Worm (Caenorhabditis elegans): ENCODE measurements around the gene cbp-1.

The cbp-1 gene

ce11 chrIII:9748694-9749093, 17.6 kb upstream of the cbp-1 start, which contains the start of gene T05G5.4:
Gene T05G5.4 (plus strand): TSS chrIII:9748934.
- TF ChIP-seq nhr-43 (tag; optimal IDR thresholded peaks at IDR 0.05; ENCODE audit: poor library complexity, severe bottlenecking) (no peak), nhr-11 (tag; optimal IDR thresholded peaks at IDR 0.05) (no peak)

ce11 chrIII:9751074-9751473, 15.2 kb upstream of the cbp-1 start, which contains the start of gene T05G5.5:
Gene T05G5.5 (minus strand): TSS chrIII:9751432.
- TF ChIP-seq nhr-43 (tag; optimal IDR thresholded peaks at IDR 0.05; ENCODE audit: poor library complexity, severe bottlenecking) (peak; percentile 79), sea-2 (GFP tag; optimal IDR thresholded peaks at IDR 0.05) (no peak), nhr-25 (tag; optimal IDR thresholded peaks at IDR 0.05) (no peak), daf-12 (tag; optimal IDR thresholded peaks at IDR 0.05) (no peak), elt-2 (tag; optimal IDR thresholded peaks at IDR 0.05) (peak; percentile 5), pha-4 (tag; optimal IDR thresholded peaks at IDR 0.05) (no peak), fos-1 (tag; optimal IDR thresholded peaks at IDR 0.05) (no peak), ama-1 (optimal IDR thresholded peaks at IDR 0.05) (peak; percentile 59), hmg-11 (tag; optimal IDR thresholded peaks at IDR 0.05) (no peak), lsy-12 (tag; optimal IDR thresholded peaks at IDR 0.05) (no peak), fkh-10 (GFP tag; optimal IDR thresholded peaks at IDR 0.05) (no peak)

ce11 chrIII:9752852-9753251, 13.5 kb upstream of the cbp-1 start, which contains the start of gene ech-6:
Gene ech-6 (minus strand): TSS chrIII:9752883.
- peak; percentile 4 for TF ChIP-seq lsy-12 (tag; optimal IDR thresholded peaks at IDR 0.05)
- TF ChIP-seq aly-2 (tag; optimal IDR thresholded peaks at IDR 0.05), result no peak
- TF ChIP-seq fos-1 (tag; optimal IDR thresholded peaks at IDR 0.05), result no peak
- no peak for TF ChIP-seq ceh-16 (tag; optimal IDR thresholded peaks at IDR 0.05)
- TF ChIP-seq daf-12 (tag; optimal IDR thresholded peaks at IDR 0.05), result no peak
- TF ChIP-seq pha-4 (tag; optimal IDR thresholded peaks at IDR 0.05), result peak; percentile 65
- TF ChIP-seq nfya-1 (tag; optimal IDR thresholded peaks at IDR 0.05; ENCODE audit: insufficient read depth), result peak; percentile 20
- TF ChIP-seq nhr-43 (tag; optimal IDR thresholded peaks at IDR 0.05; ENCODE audit: poor library complexity, severe bottlenecking), result peak; percentile 70
- peak; percentile 40 for TF ChIP-seq elt-2 (tag; optimal IDR thresholded peaks at IDR 0.05)
- TF ChIP-seq sea-2 (GFP tag; optimal IDR thresholded peaks at IDR 0.05), result no peak
- TF ChIP-seq fkh-2 (tag; optimal IDR thresholded peaks at IDR 0.05), result no peak
- TF ChIP-seq eor-1 (tag; optimal IDR thresholded peaks at IDR 0.05), result no peak
- no peak for TF ChIP-seq egl-5 (tag; optimal IDR thresholded peaks at IDR 0.05)
- TF ChIP-seq elt-3 (tag; optimal IDR thresholded peaks at IDR 0.05), result no peak
- peak; percentile 35 for TF ChIP-seq pqm-1 (tag; optimal IDR thresholded peaks at IDR 0.05)
- peak; percentile 7 for TF ChIP-seq ama-1 (optimal IDR thresholded peaks at IDR 0.05)

- TF ChIP-seq skn-1 (tag; optimal IDR thresholded peaks at IDR 0.05) (no peak), nhr-76 (tag; optimal IDR thresholded peaks at IDR 0.05) (no peak), elt-1 (tag; optimal IDR thresholded peaks at IDR 0.05) (no peak)
Measured at ce11 chrIII:9757414-9757813, 8.9 kb upstream of the cbp-1 start, which contains the start of gene vps-53. Gene vps-53 (minus strand): TSS chrIII:9757514.

- TF ChIP-seq skn-1 (tag; optimal IDR thresholded peaks at IDR 0.05), result no peak
- no peak for TF ChIP-seq ztf-11 (tag; optimal IDR thresholded peaks at IDR 0.05)
- no peak for TF ChIP-seq nfya-1 (tag; optimal IDR thresholded peaks at IDR 0.05; ENCODE audit: insufficient read depth)
- TF ChIP-seq ceh-28 (tag; optimal IDR thresholded peaks at IDR 0.05), result no peak
- TF ChIP-seq elt-3 (tag; optimal IDR thresholded peaks at IDR 0.05), result no peak
- TF ChIP-seq egl-5 (tag; optimal IDR thresholded peaks at IDR 0.05), result no peak
- TF ChIP-seq lin-15B (tag; optimal IDR thresholded peaks at IDR 0.05), result no peak
- no peak for TF ChIP-seq fkh-10 (GFP tag; optimal IDR thresholded peaks at IDR 0.05)
- no peak for TF ChIP-seq mdl-1 (tag; optimal IDR thresholded peaks at IDR 0.05)
- TF ChIP-seq sea-2 (GFP tag; optimal IDR thresholded peaks at IDR 0.05), result no peak
- no peak for TF ChIP-seq unc-39 (tag; optimal IDR thresholded peaks at IDR 0.05)
- TF ChIP-seq nhr-25 (tag; optimal IDR thresholded peaks at IDR 0.05), result no peak
- no peak for TF ChIP-seq nhr-12 (tag; optimal IDR thresholded peaks at IDR 0.05)
- TF ChIP-seq jun-1 (tag; optimal IDR thresholded peaks at IDR 0.05), result no peak
- no peak for TF ChIP-seq aly-2 (tag; optimal IDR thresholded peaks at IDR 0.05)
- no peak for TF ChIP-seq lsy-12 (tag; optimal IDR thresholded peaks at IDR 0.05)
Measured at ce11 chrIII:9758848-9759247, 7.5 kb upstream of the cbp-1 start, which contains the start of gene rmd-1. Gene rmd-1 (plus strand): TSS chrIII:9759094.

- TF ChIP-seq nhr-12 (tag; optimal IDR thresholded peaks at IDR 0.05), result no peak
- TF ChIP-seq hmg-11 (tag; optimal IDR thresholded peaks at IDR 0.05), result no peak
- no peak for TF ChIP-seq unc-62 (GFP tag; optimal IDR thresholded peaks at IDR 0.05)
- TF ChIP-seq ceh-16 (tag; optimal IDR thresholded peaks at IDR 0.05), result no peak
- TF ChIP-seq lin-15B (tag; optimal IDR thresholded peaks at IDR 0.05), result no peak
- TF ChIP-seq ceh-9 (tag; optimal IDR thresholded peaks at IDR 0.05), result no peak
- TF ChIP-seq elt-3 (tag; optimal IDR thresholded peaks at IDR 0.05), result no peak
- no peak for TF ChIP-seq jun-1 (tag; optimal IDR thresholded peaks at IDR 0.05)
- no peak for TF ChIP-seq lin-39 (tag; optimal IDR thresholded peaks at IDR 0.05)
- TF ChIP-seq nhr-11 (tag; optimal IDR thresholded peaks at IDR 0.05), result no peak
- TF ChIP-seq pqm-1 (tag; optimal IDR thresholded peaks at IDR 0.05), result no peak
- no peak for TF ChIP-seq nhr-76 (tag; optimal IDR thresholded peaks at IDR 0.05)
- no peak for TF ChIP-seq fos-1 (tag; optimal IDR thresholded peaks at IDR 0.05)
- TF ChIP-seq nhr-25 (tag; optimal IDR thresholded peaks at IDR 0.05), result no peak
- TF ChIP-seq nhr-28 (tag; optimal IDR thresholded peaks at IDR 0.05), result no peak
Measured at ce11 chrIII:9760184-9760583, 6.1 kb upstream of the cbp-1 start.

Data from whole organism, L3 larva.